Worm (Caenorhabditis elegans): ENCODE measurements around the gene ifet-1.
A peak's percentile ranks its signal among the peaks of the same experiment; 100 is the strongest.
"Not testable (repeated sequence)": the region's sequence is repeated elsewhere in the genome, so short reads cannot be mapped to it uniquely, and the experiment has no call there.

Gene ifet-1

DNA sequence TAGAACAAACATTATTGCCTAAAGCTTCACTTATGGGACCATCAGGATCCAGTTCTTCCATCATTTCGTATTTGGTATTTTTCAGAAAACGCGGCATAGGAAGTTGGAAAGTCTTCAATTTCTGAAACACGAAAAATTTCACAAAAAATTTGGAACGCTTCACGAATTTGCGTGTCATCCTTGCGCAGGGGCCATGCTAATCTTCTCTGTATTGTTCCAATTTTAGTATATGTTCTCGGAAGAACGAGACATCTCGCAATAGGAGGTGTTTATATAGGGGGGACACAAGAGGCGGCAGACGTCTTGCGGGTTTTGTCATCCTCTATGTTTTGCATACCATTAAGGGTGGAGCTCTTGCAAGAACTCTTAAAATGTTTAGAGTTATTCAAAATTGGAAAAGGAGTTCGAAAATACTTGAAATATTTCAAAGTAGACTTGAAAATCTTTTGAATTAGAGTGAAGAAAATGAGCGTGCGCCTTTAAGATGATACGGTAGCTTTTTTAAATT lies 48.2 kb downstream of the ifet-1 start:
- TF ChIP-seq madf-9 (GFP tag; conservative IDR thresholded peaks at IDR 0.05) (peak; percentile 85), ZK337.2 (GFP tag; IDR thresholded peaks at IDR 0.05) (0 out of 2 replicates have a peak, but pooled peaks have one; percentile 6), nhr-42 (GFP tag; IDR thresholded peaks at IDR 0.05) (peak; percentile 49; the same call in 1 of the 2 replicates), madf-5 (GFP tag; IDR thresholded peaks at IDR 0.05) (peak; percentile 60 to 80; a peak in 2 of 4 replicates), lin-1 (GFP tag; IDR thresholded peaks at IDR 0.05) (peak; percentile 73; the same call in 1 of the 2 replicates), vab-7 (GFP tag; IDR thresholded peaks at IDR 0.05) (peak; percentile 89), dpl-1 (GFP tag; optimal IDR thresholded peaks at IDR 0.05) (peak; percentile 14), ceh-44 (GFP tag; IDR thresholded peaks at IDR 0.05) (0 out of 2 replicates have a peak, but pooled peaks have one; percentile 40), mes-2 (tag; optimal IDR thresholded peaks at IDR 0.05; ENCODE audit: poor library complexity, severe bottlenecking) (peak; percentile 48), php-3 (GFP tag; IDR thresholded peaks at IDR 0.05) (peak; percentile 79), spr-1 (tag; optimal IDR thresholded peaks at IDR 0.05) (peak; percentile 43), tra-1 (GFP tag; IDR thresholded peaks at IDR 0.05) (peak; percentile 91), Y75B8A.6 (GFP tag; IDR thresholded peaks at IDR 0.05) (peak; percentile 74; the same call in 1 of the 2 replicates), F44E2.7 (GFP tag; IDR thresholded peaks at IDR 0.05) (0 out of 2 replicates have a peak, but pooled peaks have one; percentile 83), daf-16 (GFP tag; optimal IDR thresholded peaks at IDR 0.05) (peak in 1 of 2 experiments; percentile 8), lin-29 (GFP tag; IDR thresholded peaks at IDR 0.05) (peak; percentile 46; the same call in 1 of the 2 replicates), F26F4.8 (GFP tag; conservative IDR thresholded peaks at IDR 0.05) (peak; percentile 81), duxl-1 (tag; optimal IDR thresholded peaks at IDR 0.05; ENCODE audit: poor library complexity) (peak; percentile 29), egl-43 (GFP tag; IDR thresholded peaks at IDR 0.05) (peak; percentile 93), ctbp-1 (GFP tag; IDR thresholded peaks at IDR 0.05) (peak; percentile 79), dmd-9 (GFP tag; IDR thresholded peaks at IDR 0.05) (peak; percentile 69; the same call in 1 of the 2 replicates), hmg-1.1 (GFP tag; IDR thresholded peaks at IDR 0.05) (peak; percentile 87), D1046.2 (GFP tag; IDR thresholded peaks at IDR 0.05) (peak; percentile 91), daf-19 (GFP tag; conservative IDR thresholded peaks at IDR 0.05) (peak; percentile 87), zfp-3 (GFP tag; conservative IDR thresholded peaks at IDR 0.05) (peak; percentile 76), dmd-8 (GFP tag; IDR thresholded peaks at IDR 0.05) (peak; percentile 72), Y48G9A.11 (GFP tag; IDR thresholded peaks at IDR 0.05) (peak; percentile 80), dmd-6 (GFP tag; IDR thresholded peaks at IDR 0.05) (peak; percentile 75), snpc-1.2 (GFP tag; IDR thresholded peaks at IDR 0.05) (peak; percentile 86), mdt-29 (GFP tag; IDR thresholded peaks at IDR 0.05) (0 out of 2 replicates have a peak, but pooled peaks have one; percentile 31), nhr-41 (GFP tag; IDR thresholded peaks at IDR 0.05) (0 out of 2 replicates have a peak, but pooled peaks have one; percentile 28), saeg-2 (GFP tag; IDR thresholded peaks at IDR 0.05) (peak; percentile 69; the same call in 1 of the 2 replicates), arid-1 (GFP tag; conservative IDR thresholded peaks at IDR 0.05) (peak; percentile 92), mxl-2 (GFP tag; conservative IDR thresholded peaks at IDR 0.05) (0 out of 2 replicates have a peak, but pooled peaks have one; percentile 42), snpc-4 (tag; optimal IDR thresholded peaks at IDR 0.05) (peak; percentile 82), pha-4 (GFP tag; IDR thresholded peaks at IDR 0.05) (peak; percentile 90), lim-7 (GFP tag; IDR thresholded peaks at IDR 0.05) (peak; percentile 88), F49E8.2 (tag; optimal IDR thresholded peaks at IDR 0.05; ENCODE audit: borderline replicate concordance) (peak; percentile 0), T26A8.4 (GFP tag; IDR thresholded peaks at IDR 0.05) (peak; percentile 83), Y105C5A.15 (GFP tag; IDR thresholded peaks at IDR 0.05) (peak; percentile 57; the same call in 1 of the 2 replicates), lin-38 (GFP tag; IDR thresholded peaks at IDR 0.05) (peak; percentile 83)
- not testable (repeated sequence) for TF ChIP-seq daf-16, pha-4 (tag; optimal IDR thresholded peaks at IDR 0.05)

Data from whole organism, L4 larva.